Worm (Caenorhabditis elegans) whole organism, young adult: Measurements from ENCODE around the gene hsp-3.

Source experiments
- B0035.1 ChIP-seq: sonication (generic microtip); optimal IDR thresholded peaks from 2 replicates; lab custom pipeline; 2016; ENCODE audit warnings: missing genetic modification characterization, mild to moderate bottlenecking, missing compliant biosample characterization, missing genotype, missing genetic modification reagents
- C06A6.2 ChIP-seq: fragments of 200-800 bp; sonication (Bioruptor generic); conservative IDR thresholded peaks from 2 replicates; pipeline ENCODE4 v1.3.6; 2022; ENCODE audit warnings: missing genetic modification characterization, missing compliant biosample characterization
- F22D6.2 ChIP-seq: sonication (generic microtip); optimal IDR thresholded peaks from 2 replicates; lab custom pipeline; 2016; ENCODE audit warnings: mild to moderate bottlenecking, missing genetic modification characterization, missing compliant biosample characterization
- F39B2.1 ChIP-seq: fragments of 200-800 bp; sonication (Bioruptor generic); IDR thresholded peaks from 2 replicates; pipeline ENCODE4 v1.3.6; 2022; ENCODE audit warnings: missing genetic modification reagents, missing genetic modification characterization, missing compliant biosample characterization
- T07F8.4 ChIP-seq: sonication (generic microtip); optimal IDR thresholded peaks from 2 replicates; lab custom pipeline; 2016; ENCODE audit warnings: mild to moderate bottlenecking, missing genetic modification characterization, moderate library complexity, missing compliant biosample characterization
- Y53G8AR.9 ChIP-seq: fragments of 200-800 bp; sonication (Bioruptor generic); conservative IDR thresholded peaks from 2 replicates; pipeline ENCODE4 v1.3.6; 2022; ENCODE audit warnings: missing genetic modification reagents, missing genetic modification characterization, missing compliant biosample characterization
- Y67H2A.10 ChIP-seq: fragments of 200-800 bp; sonication (Bioruptor generic); conservative IDR thresholded peaks from 2 replicates; pipeline ENCODE4 v1.3.6; 2022; ENCODE audit warnings: missing genetic modification reagents, missing genetic modification characterization, missing compliant biosample characterization
- Y79H2A.3 ChIP-seq: fragments of 200-800 bp; sonication (Bioruptor generic); conservative IDR thresholded peaks from 2 replicates; pipeline ENCODE4 v1.3.6; 2022; ENCODE audit warnings: missing genetic modification reagents, missing genetic modification characterization, missing compliant biosample characterization
- ama-1 ChIP-seq, 3 experiments: fragments of 150-350 bp in 1 of 3; sonication (generic microtip) in 2 of 3; optimal IDR thresholded peaks; 2 replicates each; lab custom pipeline; 2014 to 2018; ENCODE audit warnings: missing biosample characterization in 2 of 3, missing genetic modification characterization in 2 of 3, missing genetic modification reagents in 2 of 3
- athp-1 ChIP-seq: sonication (generic microtip); optimal IDR thresholded peaks from 2 replicates; lab custom pipeline; 2017; ENCODE audit warnings: mild to moderate bottlenecking, missing genetic modification characterization, missing compliant biosample characterization
- attf-5 ChIP-seq: fragments of 200-800 bp; sonication (Bioruptor generic); optimal IDR thresholded peaks from 2 replicates; lab custom pipeline; 2018; ENCODE audit warnings: mild to moderate bottlenecking, missing genetic modification characterization, missing compliant biosample characterization
- attf-6 ChIP-seq: fragments of 200-800 bp; sonication (Bioruptor generic); IDR thresholded peaks from 2 replicates; pipeline ENCODE4 v1.3.6; 2022; ENCODE audit warnings: missing genetic modification reagents, missing genetic modification characterization, missing compliant biosample characterization
- ccch-3 ChIP-seq: fragments of 200-800 bp; sonication (Bioruptor generic); optimal IDR thresholded peaks from 2 replicates; lab custom pipeline; 2018; ENCODE audit warnings: mild to moderate bottlenecking, missing genetic modification characterization, missing compliant biosample characterization
- die-1 ChIP-seq: sonication (generic microtip); optimal IDR thresholded peaks from 2 replicates; lab custom pipeline; 2016; ENCODE audit warnings: missing genotype, mild to moderate bottlenecking, missing genetic modification characterization, missing compliant biosample characterization
- efl-1 ChIP-seq: fragments of 150-350 bp; optimal IDR thresholded peaks from 2 replicates; lab custom pipeline; 2014; ENCODE audit warnings: missing biosample characterization, missing genetic modification reagents, missing genetic modification characterization
- egl-18 ChIP-seq: fragments of 200-800 bp; sonication (Bioruptor generic); IDR thresholded peaks from 2 replicates; pipeline ENCODE4 v1.3.6; 2022; ENCODE audit warnings: missing genetic modification reagents, missing genetic modification characterization, missing compliant biosample characterization
- egl-44 ChIP-seq: fragments of 200-800 bp; sonication (Bioruptor generic); IDR thresholded peaks from 2 replicates; pipeline ENCODE4 v1.3.6; 2022; ENCODE audit warnings: missing genetic modification reagents, missing genetic modification characterization, missing compliant biosample characterization
- egrh-3 ChIP-seq: fragments of 200-800 bp; sonication (Bioruptor generic); IDR thresholded peaks from 2 replicates; pipeline ENCODE4 v1.3.6; 2022; ENCODE audit warnings: missing genetic modification reagents, missing genetic modification characterization, missing compliant biosample characterization
- fkh-3 ChIP-seq: sonication (generic microtip); optimal IDR thresholded peaks from 2 replicates; lab custom pipeline; 2016; ENCODE audit warnings: mild to moderate bottlenecking, missing genetic modification characterization, missing compliant biosample characterization
- gei-17 ChIP-seq: fragments of 200-800 bp; sonication (Bioruptor generic); optimal IDR thresholded peaks from 2 replicates; lab custom pipeline; 2018; ENCODE audit warnings: mild to moderate bottlenecking, missing genetic modification characterization, missing compliant biosample characterization
- him-1 ChIP-seq: sonication (generic microtip); optimal IDR thresholded peaks from 2 replicates; lab custom pipeline; 2016; ENCODE audit warnings: missing genotype, missing genetic modification reagents, missing genetic modification characterization, missing compliant biosample characterization
- hsf-1 ChIP-seq: fragments of 200-800 bp; sonication (Bioruptor generic); IDR thresholded peaks from 2 replicates; pipeline ENCODE4 v1.3.6; 2022; ENCODE audit warnings: missing genetic modification reagents, missing genetic modification characterization, missing compliant biosample characterization
- let-607 ChIP-seq, 2 experiments: fragments of 200-800 bp in 1 of 2; sonication (Bioruptor generic) in 1 of 2; sonication (generic microtip) in 1 of 2; optimal IDR thresholded peaks; 2 replicates each; lab custom pipeline; 2016 to 2018; ENCODE audit warnings: mild to moderate bottlenecking in 2 of 2, missing compliant biosample characterization in 2 of 2, missing genetic modification characterization in 2 of 2, moderate library complexity in 2 of 2, missing genotype in 1 of 2
- lsl-1 ChIP-seq: fragments of 200-800 bp; sonication (Bioruptor generic); optimal IDR thresholded peaks from 2 replicates; lab custom pipeline; 2018; ENCODE audit warnings: mild to moderate bottlenecking, missing genetic modification characterization, moderate library complexity, missing compliant biosample characterization
- lsy-27 ChIP-seq: sonication (generic microtip); optimal IDR thresholded peaks from 2 replicates; lab custom pipeline; 2017; ENCODE audit warnings: missing genetic modification characterization, mild to moderate bottlenecking, missing compliant biosample characterization, antibody characterized with exemption, missing genotype, borderline replicate concordance; ENCODE audit not compliant: insufficient read depth
- madf-10 ChIP-seq: sonication (generic microtip); optimal IDR thresholded peaks from 2 replicates; lab custom pipeline; 2016; ENCODE audit warnings: mild to moderate bottlenecking, missing genetic modification characterization, missing compliant biosample characterization
- madf-6 ChIP-seq: fragments of 200-800 bp; sonication (Bioruptor generic); IDR thresholded peaks from 2 replicates; pipeline ENCODE4 v1.3.6; 2022; ENCODE audit warnings: missing genetic modification reagents, missing genetic modification characterization, missing compliant biosample characterization
- nhr-27 ChIP-seq: fragments of 200-800 bp; sonication (Bioruptor generic); optimal IDR thresholded peaks from 2 replicates; lab custom pipeline; 2018; ENCODE audit warnings: mild to moderate bottlenecking, missing genetic modification characterization, moderate library complexity, missing compliant biosample characterization
- nhr-80 ChIP-seq: sonication (generic microtip); optimal IDR thresholded peaks from 2 replicates; lab custom pipeline; 2016; ENCODE audit warnings: missing genetic modification characterization, missing compliant biosample characterization
- unc-62 ChIP-seq: fragments of 150-350 bp; optimal IDR thresholded peaks from 2 replicates; lab custom pipeline; 2014; ENCODE audit warnings: missing biosample characterization, missing genetic modification reagents, missing genetic modification characterization
- xnd-1 ChIP-seq: sonication (generic microtip); optimal IDR thresholded peaks from 2 replicates; lab custom pipeline; 2016; ENCODE audit warnings: missing genotype, missing genetic modification reagents, missing genetic modification characterization, missing compliant biosample characterization
- zfh-2 ChIP-seq: fragments of 200-800 bp; sonication (Bioruptor generic); conservative IDR thresholded peaks from 2 replicates; pipeline ENCODE4 v1.3.6; 2022; ENCODE audit warnings: missing genetic modification reagents, missing genetic modification characterization, missing compliant biosample characterization
- ztf-28 ChIP-seq: fragments of 200-800 bp; sonication (Bioruptor generic); IDR thresholded peaks from 2 replicates; pipeline ENCODE4 v1.3.6; 2022; ENCODE audit warnings: missing genetic modification reagents, missing genetic modification characterization, missing compliant biosample characterization
- ztf-3 ChIP-seq: fragments of 200-800 bp; sonication (Bioruptor generic); optimal IDR thresholded peaks from 2 replicates; lab custom pipeline; 2018; ENCODE audit warnings: mild to moderate bottlenecking, missing genetic modification characterization, missing compliant biosample characterization

Gene hsp-3

DNA sequence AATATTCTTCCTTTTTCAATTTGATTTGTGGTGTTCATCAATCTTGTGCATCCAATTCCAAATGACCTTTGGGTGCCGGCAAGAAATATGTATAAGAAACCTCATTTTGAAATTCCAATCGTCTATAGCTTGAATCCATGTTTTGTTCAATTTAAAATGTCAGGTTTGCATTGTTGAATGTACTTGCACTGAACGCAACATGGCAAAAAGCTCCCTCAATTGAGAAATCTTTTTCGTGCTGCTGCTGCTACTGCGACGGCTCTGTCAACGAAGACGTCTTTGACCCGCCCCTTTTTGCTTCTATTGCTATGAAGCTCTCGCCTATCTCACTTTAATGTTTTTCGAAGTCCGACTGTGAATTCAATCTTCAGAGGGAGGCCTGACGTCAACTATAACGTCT, 16.7 kb downstream of the hsp-3 start, which contains the start of gene lgc-58:
Gene lgc-58, plus strand, starts transcription at position 301 of the 400 bp plus-strand sequence.
- TF ChIP-seq xnd-1 (tag; lab: Kevin White, UChicago) (no peak), efl-1 (GFP tag; lab: Kevin White, UChicago) (no peak), hsf-1 (GFP tag; lab: Robert Waterston, UW) (no peak), zfh-2 (GFP tag; lab: Robert Waterston, UW) (no peak), madf-6 (GFP tag; lab: Robert Waterston, UW) (no peak), lsy-27 (tag; lab: Kevin White, UChicago) (no peak), T07F8.4 (tag; lab: Kevin White, UChicago) (no peak), athp-1 (tag; lab: Kevin White, UChicago) (no peak), attf-5 (GFP tag; lab: Kevin White, UChicago) (no peak), unc-62 (GFP tag; lab: Kevin White, UChicago) (no peak), Y79H2A.3 (no peak), let-607 (tag; optimal IDR thresholded peaks at IDR 0.05; lab: Kevin White, UChicago) (no peak), egl-44 (GFP tag; lab: Robert Waterston, UW) (no peak), gei-17 (GFP tag; lab: Kevin White, UChicago) (no peak), B0035.1 (tag; lab: Kevin White, UChicago) (no peak)
- TF ChIP-seq, all 124 proteins: peak for 0

- TF ChIP-seq F22D6.2 (no peak), nhr-80 (tag; lab: Kevin White, UChicago) (no peak), ztf-28 (GFP tag; lab: Robert Waterston, UW) (no peak), ccch-3 (no peak), lsy-27 (tag; lab: Kevin White, UChicago) (no peak), nhr-27 (tag; lab: Kevin White, UChicago) (no peak), F39B2.1 (GFP tag; lab: Robert Waterston, UW) (no peak)
Observed at ce11 chrX:6066618-6067017, 25.3 kb downstream of the hsp-3 start.

DNA sequence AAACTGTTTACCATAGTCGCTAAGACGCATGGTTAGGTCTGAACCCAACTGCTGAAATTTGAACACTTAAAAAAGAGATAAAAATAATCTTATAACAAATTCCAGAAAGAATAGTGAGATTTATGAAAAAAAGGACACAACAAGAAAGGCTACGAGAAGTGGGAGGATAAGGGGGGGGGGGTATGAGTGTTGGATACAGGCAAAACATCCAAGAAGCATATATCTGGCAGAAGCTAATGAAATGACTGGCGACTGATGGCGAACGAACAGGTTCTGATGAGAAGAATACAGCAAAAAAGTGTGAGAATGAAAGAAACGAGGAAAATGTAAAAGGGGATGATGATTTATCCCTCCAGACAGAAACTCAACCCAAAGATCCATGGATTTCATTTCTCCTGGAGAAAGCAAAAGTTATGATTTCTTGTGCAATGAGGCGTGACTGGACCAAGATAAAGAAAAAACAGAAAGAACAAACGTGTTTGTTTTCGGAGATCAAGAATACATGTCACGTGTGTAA, 25.9 kb downstream of the hsp-3 start, which contains the start of gene ptr-4:
Gene ptr-4, minus strand, starts transcription at position 51 of the 517 bp plus-strand sequence.
- TF ChIP-seq die-1 (tag; lab: Kevin White, UChicago) (no peak), ztf-3 (GFP tag; lab: Kevin White, UChicago) (no peak)

DNA sequence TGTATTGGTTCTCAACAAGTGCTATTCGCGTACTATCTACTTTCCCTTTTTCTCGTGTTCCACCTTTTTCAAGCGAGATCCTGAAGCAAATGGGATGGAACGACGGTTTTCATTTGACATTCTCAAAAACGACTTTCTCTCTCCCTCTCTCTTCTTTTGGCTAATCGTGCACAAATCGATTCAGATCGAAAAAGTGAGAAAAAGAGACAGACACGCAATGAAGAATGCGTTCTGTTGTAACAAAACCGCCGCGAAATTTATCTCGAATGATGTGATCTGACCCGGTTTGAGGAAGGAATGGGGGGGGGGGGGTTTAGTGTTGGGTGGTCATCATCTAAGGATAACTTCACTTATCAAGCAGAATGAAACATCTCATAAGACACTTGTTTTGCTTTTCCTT, 27.5 kb downstream of the hsp-3 start:
- TF ChIP-seq C06A6.2 (GFP tag; lab: Robert Waterston, UW) (no peak), Y53G8AR.9 (no peak), attf-6 (GFP tag; lab: Robert Waterston, UW) (no peak), him-1 (tag; lab: Kevin White, UChicago) (no peak), fkh-3 (tag; lab: Kevin White, UChicago) (no peak), egrh-3 (GFP tag; lab: Robert Waterston, UW) (no peak)
- TF ChIP-seq, all 124 proteins: peak for 0

ce11 chrX:6059163-6059782, 32.7 kb downstream of the hsp-3 start:
- TF ChIP-seq egl-18 (no peak), gei-17 (GFP tag; lab: Kevin White, UChicago) (no peak), lsl-1 (GFP tag; lab: Kevin White, UChicago) (no peak), nhr-80 (tag; lab: Kevin White, UChicago) (peak; percentile 82), ama-1 (optimal IDR thresholded peaks at IDR 0.05; lab: Kevin White, UChicago) (no peak), ama-1 (GFP tag; optimal IDR thresholded peaks at IDR 0.05; lab: Kevin White, UChicago) (no peak), madf-10 (tag; lab: Kevin White, UChicago) (peak; percentile 7), Y67H2A.10 (GFP tag; lab: Robert Waterston, UW) (no peak)
